Worm (Caenorhabditis elegans) whole organism, mixed stage, embryonic: Measurements from ENCODE around the gene lips-3.
A peak's percentile ranks its signal among the peaks of the same experiment; 100 is the strongest.

Source experiments
- bed-3 ChIP-seq: fragments of 200-800 bp; sonication (Bioruptor generic); optimal IDR thresholded peaks from 3 replicates; lab custom pipeline; 2018; ENCODE audit warnings: mild to moderate bottlenecking, missing genetic modification characterization, moderate library complexity, missing compliant biosample characterization
- blmp-1 ChIP-seq: fragments of 150-350 bp; optimal IDR thresholded peaks from 2 replicates; lab custom pipeline; 2014; ENCODE audit warnings: missing biosample characterization, missing genetic modification characterization
- ceh-43 ChIP-seq: fragments of 200-800 bp; sonication (Bioruptor generic); optimal IDR thresholded peaks from 2 replicates; lab custom pipeline; 2018; ENCODE audit warnings: mild to moderate bottlenecking, missing genetic modification characterization, moderate library complexity, missing compliant biosample characterization
- ceh-83 ChIP-seq: fragments of 200-800 bp; sonication (Bioruptor generic); optimal IDR thresholded peaks from 2 replicates; lab custom pipeline; 2018; ENCODE audit warnings: mild to moderate bottlenecking, missing genetic modification characterization, missing compliant biosample characterization
- ces-1 ChIP-seq: fragments of 150-350 bp; optimal IDR thresholded peaks from 2 replicates; lab custom pipeline; 2014; ENCODE audit warnings: missing biosample characterization, missing genetic modification reagents, missing genetic modification characterization
- cnd-1 ChIP-seq: fragments of 200-800 bp; sonication (Bioruptor generic); optimal IDR thresholded peaks from 2 replicates; lab custom pipeline; 2018; ENCODE audit warnings: mild to moderate bottlenecking, missing genetic modification characterization, missing compliant biosample characterization
- drap-1 ChIP-seq: fragments of 200-800 bp; sonication (Bioruptor generic); optimal IDR thresholded peaks from 3 replicates; lab custom pipeline; 2018; ENCODE audit warnings: mild to moderate bottlenecking, missing genetic modification characterization, missing compliant biosample characterization
- elt-1 ChIP-seq: sonication (generic microtip); optimal IDR thresholded peaks from 2 replicates; lab custom pipeline; 2017; ENCODE audit warnings: missing genetic modification characterization, mild to moderate bottlenecking, missing compliant biosample characterization, antibody characterized with exemption, moderate library complexity, borderline replicate concordance; ENCODE audit not compliant: insufficient read depth
- elt-3 ChIP-seq: fragments of 150-350 bp; optimal IDR thresholded peaks from 2 replicates; lab custom pipeline; 2014; ENCODE audit warnings: missing biosample characterization, missing genetic modification characterization
- flh-1 ChIP-seq: fragments of 200-800 bp; sonication (Bioruptor generic); optimal IDR thresholded peaks from 2 replicates; lab custom pipeline; 2018; ENCODE audit warnings: mild to moderate bottlenecking, missing genetic modification characterization, moderate library complexity, missing compliant biosample characterization
- ham-2 ChIP-seq: fragments of 200-800 bp; sonication (Bioruptor generic); optimal IDR thresholded peaks from 2 replicates; lab custom pipeline; 2018; ENCODE audit warnings: mild to moderate bottlenecking, missing genetic modification characterization, missing compliant biosample characterization
- hlh-1 ChIP-seq: fragments of 150-350 bp; optimal IDR thresholded peaks from 2 replicates; lab custom pipeline; 2014; ENCODE audit warnings: missing biosample characterization, missing genetic modification reagents, missing genetic modification characterization
- lin-13 ChIP-seq: fragments of 150-350 bp; optimal IDR thresholded peaks from 2 replicates; lab custom pipeline; 2014; ENCODE audit warnings: missing biosample characterization, missing genetic modification characterization
- lin-32 ChIP-seq: fragments of 200-800 bp; sonication (Bioruptor generic); optimal IDR thresholded peaks from 2 replicates; lab custom pipeline; 2018; ENCODE audit warnings: mild to moderate bottlenecking, missing genetic modification characterization, missing compliant biosample characterization
- lsy-2 ChIP-seq: fragments of 150-350 bp; optimal IDR thresholded peaks from 2 replicates; lab custom pipeline; 2014; ENCODE audit warnings: missing biosample characterization, missing genetic modification characterization
- mab-5 ChIP-seq: fragments of 150-350 bp; optimal IDR thresholded peaks from 2 replicates; lab custom pipeline; 2014; ENCODE audit warnings: missing biosample characterization, missing genetic modification characterization
- mep-1 ChIP-seq: fragments of 150-350 bp; optimal IDR thresholded peaks from 2 replicates; lab custom pipeline; 2017; ENCODE audit warnings: missing biosample characterization, missing genetic modification reagents, missing genetic modification characterization, inconsistent platforms
- mls-2 ChIP-seq: sonication (generic microtip); optimal IDR thresholded peaks from 2 replicates; lab custom pipeline; 2016; ENCODE audit warnings: mild to moderate bottlenecking, missing genetic modification characterization, moderate library complexity, missing compliant biosample characterization
- nhr-2 ChIP-seq: fragments of 150-350 bp; optimal IDR thresholded peaks from 2 replicates; lab custom pipeline; 2014; ENCODE audit warnings: missing biosample characterization, missing genetic modification characterization
- nhr-237 ChIP-seq: fragments of 150-350 bp; optimal IDR thresholded peaks from 2 replicates; lab custom pipeline; 2014; ENCODE audit warnings: missing biosample characterization, missing genetic modification characterization
- nhr-28 ChIP-seq: fragments of 150-350 bp; optimal IDR thresholded peaks from 2 replicates; lab custom pipeline; 2014; ENCODE audit warnings: missing biosample characterization, missing genetic modification characterization
- nhr-76 ChIP-seq: sonication (generic microtip); optimal IDR thresholded peaks from 2 replicates; lab custom pipeline; 2017; ENCODE audit warnings: missing biosample characterization, missing genetic modification characterization
- sem-2 ChIP-seq: fragments of 200-800 bp; sonication (Bioruptor generic); optimal IDR thresholded peaks from 2 replicates; lab custom pipeline; 2018; ENCODE audit warnings: mild to moderate bottlenecking, missing genetic modification characterization, missing compliant biosample characterization
- snpc-4 ChIP-seq: fragments of 150-350 bp; optimal IDR thresholded peaks from 2 replicates; lab custom pipeline; 2014; ENCODE audit warnings: missing biosample characterization, missing genetic modification characterization
- sptf-1 ChIP-seq: sonication (generic microtip); optimal IDR thresholded peaks from 2 replicates; lab custom pipeline; 2017; ENCODE audit warnings: mild to moderate bottlenecking, missing genetic modification characterization, moderate library complexity, missing compliant biosample characterization
- tbx-8 ChIP-seq: fragments of 200-800 bp; sonication (Bioruptor generic); optimal IDR thresholded peaks from 2 replicates; lab custom pipeline; 2018; ENCODE audit warnings: mild to moderate bottlenecking, missing genetic modification characterization, moderate library complexity, missing compliant biosample characterization
- unc-120 ChIP-seq: sonication (generic microtip); optimal IDR thresholded peaks from 2 replicates; lab custom pipeline; 2017; ENCODE audit warnings: missing genetic modification characterization, missing compliant biosample characterization; ENCODE audit not compliant: poor library complexity, severe bottlenecking
- unc-62 ChIP-seq: fragments of 150-350 bp; optimal IDR thresholded peaks from 2 replicates; lab custom pipeline; 2014; ENCODE audit warnings: missing biosample characterization, missing genetic modification reagents, missing genetic modification characterization
- ztf-11 ChIP-seq: fragments of 150-350 bp; optimal IDR thresholded peaks from 2 replicates; lab custom pipeline; 2014; ENCODE audit warnings: missing biosample characterization, missing genetic modification characterization

lips-3 gene

ce11 chrIII:4653374-4653773 lies 37.0 kb downstream of the lips-3 start:
- TF ChIP-seq mep-1 (tag; lab: Kevin White, UChicago) (no peak), unc-120 (no peak), ham-2 (GFP tag; lab: Kevin White, UChicago) (no peak), drap-1 (GFP tag; lab: Kevin White, UChicago) (no peak), snpc-4 (tag; lab: Kevin White, UChicago) (no peak), mab-5 (tag; lab: Kevin White, UChicago) (no peak), mls-2 (no peak), sem-2 (GFP tag; lab: Kevin White, UChicago) (no peak)

ce11 chrIII:4653912-4654311 lies 37.6 kb downstream of the lips-3 start:
- no peak for TF ChIP-seq lsy-2 (tag; lab: Kevin White, UChicago)
- TF ChIP-seq nhr-2 (tag; lab: Kevin White, UChicago), result no peak
- TF ChIP-seq mls-2, result no peak
- TF ChIP-seq ztf-11, result no peak
- TF ChIP-seq nhr-76 (tag; lab: Kevin White, UChicago), result no peak
- TF ChIP-seq elt-1 (tag; lab: Kevin White, UChicago), result no peak
- TF ChIP-seq sptf-1 (tag; lab: Kevin White, UChicago), result no peak
- no peak for TF ChIP-seq nhr-237
- TF ChIP-seq cnd-1 (tag; lab: Kevin White, UChicago), result no peak
- TF ChIP-seq ceh-43 (GFP tag; lab: Kevin White, UChicago), result no peak

- no peak for TF ChIP-seq tbx-8 (GFP tag; lab: Kevin White, UChicago)
- TF ChIP-seq hlh-1 (tag; lab: Kevin White, UChicago), result no peak
- TF ChIP-seq nhr-76 (tag; lab: Kevin White, UChicago), result no peak
- TF ChIP-seq ztf-11, result no peak
- no peak for TF ChIP-seq flh-1 (GFP tag; lab: Kevin White, UChicago)
- TF ChIP-seq blmp-1 (tag; lab: Kevin White, UChicago), result no peak
- no peak for TF ChIP-seq ham-2 (GFP tag; lab: Kevin White, UChicago)
These were observed 39.1 kb downstream of the lips-3 start, which contains the start of gene T23F11.2 for ce11 chrIII:4655402-4655801. TSS of gene T23F11.2 (minus strand) at chrIII:4655502.

ce11 chrIII:4656415-4656814 lies 40.1 kb downstream of the lips-3 start:
- TF ChIP-seq ztf-11 (no peak), ces-1 (peak; percentile 70), elt-3 (tag; lab: Kevin White, UChicago) (no peak), nhr-237 (no peak), mep-1 (tag; lab: Kevin White, UChicago) (no peak)

ce11 chrIII:4657386-4657785 lies 41.1 kb downstream of the lips-3 start:
- TF ChIP-seq unc-62 (no peak), ces-1 (peak; percentile 75), ztf-11 (no peak), bed-3 (no peak), nhr-76 (tag; lab: Kevin White, UChicago) (no peak)
- TF ChIP-seq, all 35 proteins: peak for 1

ce11 chrIII:4658384-4658844 lies 42.1 kb downstream of the lips-3 start, which contains the start of gene cdka-1:
TSS of gene cdka-1 (plus strand) at chrIII:4658794.
- no peak for TF ChIP-seq drap-1 (GFP tag; lab: Kevin White, UChicago)
- peak; percentile 16 for TF ChIP-seq ces-1
- TF ChIP-seq unc-120, result no peak

ce11 chrIII:4659426-4659825 lies 43.1 kb downstream of the lips-3 start:
- TF ChIP-seq lin-13 (tag; lab: Kevin White, UChicago) (no peak), unc-62 (no peak), snpc-4 (tag; lab: Kevin White, UChicago) (no peak), ces-1 (no peak), drap-1 (GFP tag; lab: Kevin White, UChicago) (no peak), lsy-2 (tag; lab: Kevin White, UChicago) (no peak), unc-120 (no peak), mab-5 (tag; lab: Kevin White, UChicago) (no peak), sem-2 (GFP tag; lab: Kevin White, UChicago) (no peak), cnd-1 (tag; lab: Kevin White, UChicago) (no peak), ztf-11 (no peak), nhr-76 (tag; lab: Kevin White, UChicago) (no peak), ceh-43 (GFP tag; lab: Kevin White, UChicago) (no peak), ceh-83 (no peak), nhr-28 (tag; lab: Kevin White, UChicago) (no peak), mls-2 (no peak), lin-32 (GFP tag; lab: Kevin White, UChicago) (no peak), flh-1 (GFP tag; lab: Kevin White, UChicago) (no peak)
